Worm (Caenorhabditis elegans) whole organism, late embryonic: ENCODE results near the gene Y54G2A.77.

Source experiments
- C08G9.2 ChIP-seq: sonication (generic microtip); optimal IDR thresholded peaks from 2 replicates; lab custom pipeline; 2016; ENCODE audit warnings: mild to moderate bottlenecking, missing genetic modification characterization, moderate library complexity, missing compliant biosample characterization
- K02D7.2 ChIP-seq: sonication (generic microtip); optimal IDR thresholded peaks from 2 replicates; lab custom pipeline; 2017; ENCODE audit warnings: mild to moderate bottlenecking, missing genetic modification characterization, missing compliant biosample characterization
- T23F11.4 ChIP-seq: fragments of 200-800 bp; sonication (Bioruptor generic); optimal IDR thresholded peaks from 2 replicates; lab custom pipeline; 2018; ENCODE audit warnings: mild to moderate bottlenecking, missing genetic modification characterization, missing compliant biosample characterization
- ceh-14 ChIP-seq: sonication (generic microtip); optimal IDR thresholded peaks from 2 replicates; lab custom pipeline; 2016; ENCODE audit warnings: missing genotype, missing genetic modification characterization, missing compliant biosample characterization
- fkh-10 ChIP-seq: fragments of 150-350 bp; optimal IDR thresholded peaks from 2 replicates; lab custom pipeline; 2014; ENCODE audit warnings: missing biosample characterization, missing genetic modification reagents, missing genetic modification characterization
- unc-86 ChIP-seq: sonication (generic microtip); optimal IDR thresholded peaks from 2 replicates; lab custom pipeline; 2016; ENCODE audit warnings: missing genetic modification characterization, missing compliant biosample characterization

ce11 chrIV:2761477-2761876 is 1.0 kb upstream of the Y54G2A.77 start:
- TF ChIP-seq fkh-10 (no peak), unc-86 (tag; lab: Kevin White, UChicago) (no peak), C08G9.2 (tag; lab: Kevin White, UChicago) (no peak), K02D7.2 (no peak), T23F11.4 (no peak), ceh-14 (no peak)
